Fruit fly (Drosophila melanogaster) whole organism: ENCODE measurements around the gene CG5162.

Source experiments
- CG8478 ChIP-seq: fragments of >200 bp; optimal IDR thresholded peaks from 2 replicates; lab custom pipeline; 2018; ENCODE audit warnings: inconsistent platforms
- EcR ChIP-seq, 2 experiments: fragments of >200 bp; optimal IDR thresholded peaks; 2 replicates each; lab custom pipeline; 2017; ENCODE audit warnings: missing biosample characterization in 2 of 2, missing genetic modification characterization in 2 of 2, missing genetic modification reagents in 2 of 2
- pan ChIP-seq: fragments of >200 bp; optimal IDR thresholded peaks from 2 replicates; lab custom pipeline; 2017
- psq ChIP-seq: fragments of >200 bp; optimal IDR thresholded peaks from 2 replicates; lab custom pipeline; 2017
- usp ChIP-seq: fragments of >200 bp; optimal IDR thresholded peaks from 2 replicates; lab custom pipeline; 2017; ENCODE audit warnings: missing biosample characterization, missing genetic modification characterization, mixed read lengths

DNA sequence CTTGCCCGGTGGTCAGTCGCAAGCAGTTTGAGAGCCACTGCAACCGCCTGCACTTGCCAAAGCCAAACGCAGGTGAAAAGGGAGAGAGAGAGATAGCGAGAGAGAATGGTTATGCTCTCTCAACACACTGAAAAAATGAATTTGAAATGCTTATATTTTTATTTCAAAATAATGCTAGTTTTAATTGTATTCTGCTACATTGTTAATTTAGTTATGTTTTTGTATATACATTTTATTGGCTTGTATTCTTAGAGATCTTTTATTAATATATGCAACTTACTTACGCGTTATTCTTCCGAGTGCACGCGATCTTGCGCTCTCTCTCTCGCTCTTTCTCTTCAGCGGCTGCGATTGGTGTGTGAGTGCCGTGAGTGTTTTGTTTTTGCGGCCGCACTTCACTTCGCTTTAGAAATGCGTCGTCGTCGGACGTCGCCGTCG is 36.6 kb upstream of the CG5162 start:
- TF ChIP-seq psq (lab: Kevin White, UChicago) (no peak), pan (lab: Kevin White, UChicago) (no peak), CG8478 (no peak), EcR (GFP tag; optimal IDR thresholded peaks at IDR 0.05; lab: Kevin White, UChicago) (no peak), usp (GFP tag; lab: Kevin White, UChicago) (no peak)
